Worm (Caenorhabditis elegans) whole organism, L4 larva: ENCODE results near the gene F59B2.15.
"Not testable (repeated sequence)": the region's sequence is repeated elsewhere in the genome, so short reads cannot be mapped to it uniquely, and the experiment has no call there.

Experiments
- ZK546.5 ChIP-seq, 2 experiments: sonication (generic microtip); optimal IDR thresholded peaks; 2 replicates each; lab custom pipeline; 2017; ENCODE audit warnings: missing biosample characterization in 2 of 2, missing genetic modification characterization in 2 of 2
- aha-1 ChIP-seq: fragments of 150-350 bp; peaks from one replicate; lab custom pipeline; 2014; ENCODE audit warnings: missing biosample characterization, missing genetic modification characterization
- ceh-44 ChIP-seq: fragments of 200-800 bp; sonication (Bioruptor generic); IDR thresholded peaks from 2 replicates; pipeline ENCODE4 v1.3.6; 2022; ENCODE audit warnings: missing genetic modification reagents, missing genetic modification characterization, missing compliant biosample characterization
- daf-12 ChIP-seq: fragments of 150-350 bp; optimal IDR thresholded peaks from 2 replicates; lab custom pipeline; 2014; ENCODE audit warnings: missing biosample characterization, missing genetic modification reagents, missing genetic modification characterization
- lir-3 ChIP-seq: sonication (generic microtip); optimal IDR thresholded peaks from 2 replicates; lab custom pipeline; 2016; ENCODE audit warnings: mild to moderate bottlenecking, missing genetic modification characterization, missing compliant biosample characterization
- madf-5 ChIP-seq, 2 experiments: fragments of 200-800 bp; sonication (Bioruptor generic); IDR thresholded peaks; 2 replicates each; pipeline ENCODE4 v1.3.6; 2022; ENCODE audit warnings: missing compliant biosample characterization in 2 of 2, missing genetic modification characterization in 2 of 2
- nhr-11 ChIP-seq: fragments of 150-350 bp; optimal IDR thresholded peaks from 2 replicates; lab custom pipeline; 2014; ENCODE audit warnings: missing biosample characterization, missing genetic modification characterization
- nhr-237 ChIP-seq: sonication (generic microtip); optimal IDR thresholded peaks from 2 replicates; lab custom pipeline; 2017; ENCODE audit warnings: missing biosample characterization, missing genetic modification characterization
- nhr-76 ChIP-seq: fragments of 150-350 bp; optimal IDR thresholded peaks from 2 replicates; lab custom pipeline; 2014; ENCODE audit warnings: missing biosample characterization, missing genetic modification characterization
- pha-4 ChIP-seq, 2 experiments: fragments of 150-350 bp in 1 of 2; fragments of 200-800 bp in 1 of 2; sonication (Bioruptor generic) in 1 of 2; IDR thresholded peaks in 1 of 2; optimal IDR thresholded peaks in 1 of 2; 2 replicates each; pipeline versions ENCODE4 v1.3.6 to Lab custom; 2014 to 2022; ENCODE audit warnings: missing genetic modification characterization in 2 of 2, missing genetic modification reagents in 2 of 2, missing biosample characterization in 1 of 2, missing compliant biosample characterization in 1 of 2
- set-16 ChIP-seq: fragments of 200-800 bp; sonication (Bioruptor generic); IDR thresholded peaks from 2 replicates; pipeline ENCODE4 v1.3.6; 2022; ENCODE audit warnings: missing genetic modification reagents, missing genetic modification characterization, missing compliant biosample characterization
- tra-1 ChIP-seq: fragments of 200-800 bp; sonication (Bioruptor generic); IDR thresholded peaks from 2 replicates; pipeline ENCODE4 v1.3.6; 2022; ENCODE audit warnings: missing genetic modification reagents, missing genetic modification characterization, missing compliant biosample characterization

- TF ChIP-seq aha-1 (tag; lab: Kevin White, UChicago); lir-3 (tag; lab: Kevin White, UChicago); nhr-11 (tag; lab: Kevin White, UChicago); ceh-44 (GFP tag; lab: Robert Waterston, UW); nhr-237 (tag; lab: Kevin White, UChicago); set-16 (GFP tag; lab: Robert Waterston, UW); madf-5 (GFP tag; IDR thresholded peaks at IDR 0.05; lab: Robert Waterston, UW); tra-1 (GFP tag; lab: Robert Waterston, UW); ZK546.5 (tag; optimal IDR thresholded peaks at IDR 0.05; lab: Kevin White, UChicago); nhr-76 (tag; lab: Kevin White, UChicago); daf-12 (tag; lab: Kevin White, UChicago); pha-4 (GFP tag; IDR thresholded peaks at IDR 0.05; lab: Robert Waterston, UW); pha-4 (tag; optimal IDR thresholded peaks at IDR 0.05; lab: Kevin White, UChicago): not testable (repeated sequence)
Observed at ce11 chrIII:8989752-8990151, 12.7 kb downstream of the F59B2.15 start, which contains the start of gene R08D7.7.
